Fruit fly (Drosophila melanogaster) Kc167 (cell line): ENCODE measurements around the gene NijB.

Source experiments
- insv ChIP-seq: fragments of >200 bp; optimal IDR thresholded peaks from 3 replicates; lab custom pipeline; 2018; ENCODE audit warnings: missing external identifiers
- psq ChIP-seq: fragments of >200 bp; optimal IDR thresholded peaks from 2 replicates; lab custom pipeline; 2017; ENCODE audit warnings: missing external identifiers
- ttk ChIP-seq: sonication (Bioruptor generic); optimal IDR thresholded peaks from 2 replicates; lab custom pipeline; 2017; ENCODE audit warnings: missing external identifiers

DNA sequence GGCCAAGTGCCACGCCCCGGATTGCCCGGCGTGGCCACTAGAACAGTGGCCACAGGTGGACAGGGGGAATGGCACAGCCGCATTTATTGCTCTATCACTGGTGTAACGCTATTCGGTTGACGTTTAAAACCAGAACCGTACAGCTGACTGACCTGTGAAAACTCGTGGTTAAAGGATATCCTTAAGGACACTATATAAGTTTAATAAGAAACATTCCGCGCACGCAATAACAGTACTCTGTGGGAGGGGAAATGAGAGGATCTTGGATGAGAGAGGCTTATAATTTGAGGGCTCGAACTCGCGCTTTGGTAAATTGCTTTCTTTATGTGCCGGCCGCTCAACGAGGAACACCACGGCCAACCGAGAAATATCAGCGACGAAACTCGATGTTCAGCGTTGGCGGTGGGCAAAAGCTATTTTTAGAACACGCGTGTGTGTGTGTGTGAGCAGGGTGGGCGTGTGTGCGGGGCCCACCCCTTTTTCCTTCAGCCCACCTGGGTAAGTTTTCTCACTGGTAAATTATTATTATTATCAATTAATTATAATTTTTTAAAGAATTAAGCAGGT is 4.2 kb downstream of the NijB start:
- no peak for TF ChIP-seq insv (lab: Kevin White, UChicago)
- no peak for TF ChIP-seq ttk
- TF ChIP-seq psq (lab: Kevin White, UChicago), result no peak
